Fruit fly (Drosophila melanogaster): Measurements from ENCODE around the gene SPE.

The SPE gene

DNA sequence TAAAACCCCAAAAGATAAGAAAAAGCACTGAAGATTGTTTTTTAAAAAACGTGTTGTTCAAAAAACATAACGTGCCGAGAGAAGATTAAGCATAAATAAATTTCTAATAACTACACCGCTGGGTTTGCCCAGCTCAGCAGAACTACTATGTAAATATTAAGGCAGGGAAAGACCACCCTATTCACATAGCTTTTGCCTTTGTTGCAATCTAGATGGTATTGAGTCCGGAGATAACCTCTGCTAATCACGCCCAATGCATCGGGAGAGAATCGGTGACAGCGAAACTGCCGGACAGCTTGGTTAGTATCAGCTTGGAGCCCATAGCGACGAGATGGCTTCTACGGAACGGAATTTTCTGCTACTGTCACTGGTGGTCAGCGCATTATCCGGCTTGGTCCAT, at the start of gene SPE:
Gene SPE, plus strand, starts transcription at position 301 of the 400 bp plus-strand sequence.
- TF ChIP-seq CG12236 (GFP tag; optimal IDR thresholded peaks at IDR 0.05) (no peak), CG34376 (GFP tag; optimal IDR thresholded peaks at IDR 0.05) (peak; percentile 9), CG16863 (GFP tag; optimal IDR thresholded peaks at IDR 0.05) (no peak), fru (optimal IDR thresholded peaks at IDR 0.05) (no peak), amos (GFP tag; IDR thresholded peaks at IDR 0.05; ENCODE audit: partially characterized antibody) (no peak), CG18262 (tag; optimal IDR thresholded peaks at IDR 0.05) (no peak), Awh (GFP tag; IDR thresholded peaks at IDR 0.05) (no peak)

DNA sequence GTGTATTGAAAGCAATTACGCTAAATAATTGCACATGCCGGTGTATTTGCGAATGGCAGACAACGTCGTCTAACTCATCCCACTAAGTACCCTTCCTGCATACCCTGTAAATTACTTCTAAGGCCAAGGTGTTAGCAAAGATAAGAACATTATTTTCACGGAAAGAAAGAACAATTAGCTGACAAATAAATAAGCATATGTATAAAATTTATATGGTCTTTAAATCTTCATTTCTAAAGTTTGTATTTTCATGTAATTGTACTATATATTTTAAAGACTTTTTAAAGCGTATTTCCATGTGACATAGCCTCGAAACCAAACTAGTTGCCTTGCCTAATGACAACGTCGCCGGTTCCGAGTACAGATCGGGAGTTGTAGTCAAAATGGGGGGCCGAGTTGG, 48.8 kb upstream of the SPE start:
- no peak for TF ChIP-seq Asciz (GFP tag; optimal IDR thresholded peaks at IDR 0.05)
- TF ChIP-seq Ets65A (GFP tag) = peak; percentile 20

DNA sequence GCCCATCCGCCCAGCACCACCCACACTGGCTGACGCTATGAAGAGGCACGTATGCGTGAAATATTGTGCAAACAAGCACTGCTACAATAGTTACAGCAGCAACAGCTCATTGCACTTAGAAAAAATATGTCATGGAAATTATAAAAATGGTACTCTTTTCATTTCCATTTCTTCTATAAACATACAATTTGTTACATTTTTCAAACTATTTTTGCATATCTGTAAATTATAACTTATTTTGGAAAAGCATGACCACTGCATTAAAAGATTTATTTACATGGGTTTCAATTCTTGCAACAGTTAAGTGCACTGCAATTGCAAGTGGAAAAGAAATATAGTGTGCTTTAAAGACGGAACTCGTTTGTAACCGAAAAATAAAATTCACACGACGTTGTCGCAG, 47.7 kb upstream of the SPE start:
- peak; percentile 68 for TF ChIP-seq sens (GFP tag)
- TF ChIP-seq HLHmδ (GFP tag; optimal IDR thresholded peaks at IDR 0.05) = no peak
- no peak for TF ChIP-seq CG3726 (GFP tag; IDR thresholded peaks at IDR 0.05)
- no peak for TF ChIP-seq phol (tag; optimal IDR thresholded peaks at IDR 0.05)
- TF ChIP-seq CG10267 (tag; optimal IDR thresholded peaks at IDR 0.05) = no peak
- TF ChIP-seq Hr78 (GFP tag; optimal IDR thresholded peaks at IDR 0.05) = no peak
- peak; percentile 17 for TF ChIP-seq dmrt99B (tag; optimal IDR thresholded peaks at IDR 0.05)
- no peak for TF ChIP-seq CG2199 (GFP tag; IDR thresholded peaks at IDR 0.05)
- TF ChIP-seq CG16779 (GFP tag; IDR thresholded peaks at IDR 0.05) = no peak
- no peak for TF ChIP-seq insv (GFP tag; optimal IDR thresholded peaks at IDR 0.05)
- no peak for TF ChIP-seq Scr (GFP tag; IDR thresholded peaks at IDR 0.05; ENCODE audit: partially characterized antibody)
- no peak for TF ChIP-seq Poxn (GFP tag; IDR thresholded peaks at IDR 0.05)
- no peak for TF ChIP-seq CG11695 (GFP tag; IDR thresholded peaks at IDR 0.05)
- TF ChIP-seq otp (GFP tag; IDR thresholded peaks at IDR 0.05) = 0 out of 3 replicates have a peak, but pooled peaks have one; percentile 13
- no peak for TF ChIP-seq eve (GFP tag; optimal IDR thresholded peaks at IDR 0.05)
- no peak for TF ChIP-seq nmo (GFP tag; optimal IDR thresholded peaks at IDR 0.05)
- no peak for TF ChIP-seq CG7271 (tag; optimal IDR thresholded peaks at IDR 0.05)
- TF ChIP-seq Sox102F (GFP tag; optimal IDR thresholded peaks at IDR 0.05) = peak; percentile 20
- 0 out of 2 replicates have a peak, but pooled peaks have one; percentile 13 for TF ChIP-seq Ptx1 (GFP tag; IDR thresholded peaks at IDR 0.05)
- no peak for TF ChIP-seq da (GFP tag; optimal IDR thresholded peaks at IDR 0.05)
- TF ChIP-seq CG18599 (GFP tag; optimal IDR thresholded peaks at IDR 0.05) = no peak
- TF ChIP-seq oc (tag; optimal IDR thresholded peaks at IDR 0.05) = no peak
- TF ChIP-seq crc (GFP tag; optimal IDR thresholded peaks at IDR 0.05) = no peak
- no peak for TF ChIP-seq z (GFP tag; IDR thresholded peaks at IDR 0.05)
- TF ChIP-seq Hey (tag; optimal IDR thresholded peaks at IDR 0.05) = no peak
- TF ChIP-seq Med (GFP tag) = peak; percentile 34
- no peak for TF ChIP-seq CG17359 (tag; optimal IDR thresholded peaks at IDR 0.05)
- no peak for TF ChIP-seq p53 (GFP tag; optimal IDR thresholded peaks at IDR 0.05)
- no peak for TF ChIP-seq CG12942 (GFP tag; optimal IDR thresholded peaks at IDR 0.05)
- no peak for TF ChIP-seq sd (tag; optimal IDR thresholded peaks at IDR 0.05)
- no peak for TF ChIP-seq ERR (GFP tag; optimal IDR thresholded peaks at IDR 0.05)
- TF ChIP-seq Sry-β (GFP tag; optimal IDR thresholded peaks at IDR 0.05) = no peak
- peak in 1 of 2 experiments; percentile 42 for TF ChIP-seq Hr51 (GFP tag; optimal IDR thresholded peaks at IDR 0.05)
- TF ChIP-seq CG11456 (GFP tag; IDR thresholded peaks at IDR 0.05) = no peak
- TF ChIP-seq YL-1 (GFP tag; optimal IDR thresholded peaks at IDR 0.05) = no peak
- TF ChIP-seq usp (GFP tag; optimal IDR thresholded peaks at IDR 0.05) = no peak
- TF ChIP-seq Drgx (GFP tag; IDR thresholded peaks at IDR 0.05) = peak; percentile 64
- TF ChIP-seq pho (GFP tag; optimal IDR thresholded peaks at IDR 0.05) = no peak
- no peak for TF ChIP-seq Deaf1 (tag; optimal IDR thresholded peaks at IDR 0.05)
- TF ChIP-seq CG15514 (GFP tag; optimal IDR thresholded peaks at IDR 0.05) = no peak
